Fruit fly (Drosophila melanogaster): Measurements from ENCODE around the gene Svip.
A peak's percentile ranks its signal among the peaks of the same experiment; 100 is the strongest.

- TF ChIP-seq CG32006 (GFP tag; optimal IDR thresholded peaks at IDR 0.05) = peak; percentile 93
- TF ChIP-seq cyc (GFP tag; optimal IDR thresholded peaks at IDR 0.05) = peak; percentile 89
- TF ChIP-seq acj6 (GFP tag; optimal IDR thresholded peaks at IDR 0.05) = peak; percentile 95
- TF ChIP-seq CG6276 (GFP tag; optimal IDR thresholded peaks at IDR 0.05) = peak; percentile 83
- peak; percentile 94 for TF ChIP-seq vri (GFP tag; optimal IDR thresholded peaks at IDR 0.05)
- peak; percentile 85 for TF ChIP-seq Gug (GFP tag; IDR thresholded peaks at IDR 0.05)
Observed at dm6 chr3L:9377198-9378035, 18.6 kb downstream of the Svip start, which contains the start of gene Hsp26.

All from whole organism, prepupa.